Worm (Caenorhabditis elegans) whole organism, L3 larva: ENCODE results near the gene clc-5.

Source experiments
- R02D3.7 ChIP-seq: fragments of 150-350 bp; optimal IDR thresholded peaks from 2 replicates; lab custom pipeline; 2014; ENCODE audit warnings: missing biosample characterization, missing genetic modification characterization
- ama-1 ChIP-seq: fragments of 150-350 bp; optimal IDR thresholded peaks from 2 replicates; lab custom pipeline; 2018
- nhr-12 ChIP-seq: fragments of 150-350 bp; optimal IDR thresholded peaks from 2 replicates; lab custom pipeline; 2014; ENCODE audit warnings: missing biosample characterization, missing genetic modification characterization
- nhr-28 ChIP-seq: fragments of 150-350 bp; optimal IDR thresholded peaks from 2 replicates; lab custom pipeline; 2014; ENCODE audit warnings: missing biosample characterization, missing genetic modification characterization
- skn-1 ChIP-seq: fragments of 150-350 bp; optimal IDR thresholded peaks from 2 replicates; lab custom pipeline; 2014; ENCODE audit warnings: missing biosample characterization, missing genetic modification characterization
- snpc-4 ChIP-seq: fragments of 150-350 bp; optimal IDR thresholded peaks from 2 replicates; lab custom pipeline; 2014; ENCODE audit warnings: missing biosample characterization, missing genetic modification characterization

DNA sequence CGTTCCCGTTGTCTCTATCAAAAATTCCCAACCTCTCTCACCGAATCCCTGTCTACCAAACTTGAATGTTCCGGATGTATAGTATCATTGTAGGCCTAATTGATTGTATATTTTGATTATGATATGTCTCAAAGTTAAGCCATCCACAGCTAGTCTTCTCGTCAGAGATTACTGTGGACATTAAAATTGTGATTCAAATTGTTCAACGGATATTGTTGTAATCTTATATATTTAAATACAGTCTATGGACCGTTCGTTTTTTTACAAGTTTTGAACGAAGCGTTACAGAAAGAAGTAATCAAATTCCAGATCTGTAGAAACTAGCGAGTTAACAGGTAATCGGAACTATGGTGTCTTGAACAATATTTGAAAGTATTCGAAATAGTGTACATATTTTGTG lies 47.4 kb downstream of the clc-5 start, which contains the start of gene F48E3.9:
- TF ChIP-seq nhr-12 (tag; lab: Kevin White, UChicago) (no peak), ama-1 (no peak), snpc-4 (tag; lab: Kevin White, UChicago) (no peak), skn-1 (tag; lab: Kevin White, UChicago) (no peak), R02D3.7 (no peak), nhr-28 (tag; lab: Kevin White, UChicago) (no peak)
